Worm (Caenorhabditis elegans): ENCODE measurements around the gene F54D5.17.
"Not testable (repeated sequence)": the region's sequence is repeated elsewhere in the genome, so short reads cannot be mapped to it uniquely, and the experiment has no call there.

The F54D5.17 gene

ce11 chrII:11545952-11546325 is 10.5 kb upstream of the F54D5.17 start:
- TF ChIP-seq tbx-8 (GFP tag; optimal IDR thresholded peaks at IDR 0.05) (no peak), nhr-76 (tag; optimal IDR thresholded peaks at IDR 0.05) (no peak), nhr-237 (tag; optimal IDR thresholded peaks at IDR 0.05) (no peak), hlh-1 (tag; optimal IDR thresholded peaks at IDR 0.05) (no peak), lin-32 (GFP tag; optimal IDR thresholded peaks at IDR 0.05) (no peak), mab-5 (tag; optimal IDR thresholded peaks at IDR 0.05) (no peak), pha-4 (tag; optimal IDR thresholded peaks at IDR 0.05) (no peak), cnd-1 (tag; optimal IDR thresholded peaks at IDR 0.05) (no peak), ceh-83 (GFP tag; optimal IDR thresholded peaks at IDR 0.05) (no peak), bed-3 (GFP tag; optimal IDR thresholded peaks at IDR 0.05) (no peak)

ce11 chrII:11547254-11547687 is 9.2 kb upstream of the F54D5.17 start, which contains the start of gene F54D5.7:
Gene F54D5.7, plus strand, starts transcription at chrII:11547517.
- TF ChIP-seq sptf-1 (tag; optimal IDR thresholded peaks at IDR 0.05): no peak
- no peak for TF ChIP-seq mab-5 (tag; optimal IDR thresholded peaks at IDR 0.05)
- TF ChIP-seq unc-39 (tag; optimal IDR thresholded peaks at IDR 0.05): no peak
- TF ChIP-seq nhr-237 (tag; optimal IDR thresholded peaks at IDR 0.05): no peak
- TF ChIP-seq ces-1 (GFP tag; optimal IDR thresholded peaks at IDR 0.05): peak; percentile 5
- no peak for TF ChIP-seq elt-3 (tag; optimal IDR thresholded peaks at IDR 0.05)
- TF ChIP-seq flh-1 (GFP tag; optimal IDR thresholded peaks at IDR 0.05): peak; percentile 11
- peak; percentile 4 for TF ChIP-seq hlh-1 (tag; optimal IDR thresholded peaks at IDR 0.05)
- no peak for TF ChIP-seq blmp-1 (tag; optimal IDR thresholded peaks at IDR 0.05)
- no peak for TF ChIP-seq ztf-11 (tag; optimal IDR thresholded peaks at IDR 0.05)
- no peak for TF ChIP-seq ham-2 (GFP tag; optimal IDR thresholded peaks at IDR 0.05)
- peak; percentile 8 for TF ChIP-seq elt-1 (tag; optimal IDR thresholded peaks at IDR 0.05; ENCODE audit: borderline replicate concordance, insufficient read depth)
- TF ChIP-seq nhr-12 (tag; optimal IDR thresholded peaks at IDR 0.05): peak; percentile 3
- no peak for TF ChIP-seq ceh-39 (tag; optimal IDR thresholded peaks at IDR 0.05)
- peak; percentile 38 for TF ChIP-seq unc-120 (tag; optimal IDR thresholded peaks at IDR 0.05; ENCODE audit: poor library complexity, severe bottlenecking)
- peak; percentile 51 for TF ChIP-seq ceh-43 (GFP tag; optimal IDR thresholded peaks at IDR 0.05)
- TF ChIP-seq ceh-83 (GFP tag; optimal IDR thresholded peaks at IDR 0.05): no peak
- TF ChIP-seq mep-1 (tag; optimal IDR thresholded peaks at IDR 0.05): no peak
- TF ChIP-seq M03D4.4 (tag; optimal IDR thresholded peaks at IDR 0.05): peak; percentile 9
- TF ChIP-seq tbx-8 (GFP tag; optimal IDR thresholded peaks at IDR 0.05): no peak
- TF ChIP-seq nhr-28 (tag; optimal IDR thresholded peaks at IDR 0.05): no peak

ce11 chrII:11551981-11552380 is 4.5 kb upstream of the F54D5.17 start, which contains the start of gene dhgd-1:
Gene dhgd-1, minus strand, starts transcription at chrII:11552081.
- TF ChIP-seq lin-13, nhr-2, M03D4.4 (tag; optimal IDR thresholded peaks at IDR 0.05): not testable (repeated sequence)

- TF ChIP-seq sptf-1 (tag; optimal IDR thresholded peaks at IDR 0.05) (peak; percentile 57), hlh-1 (tag; optimal IDR thresholded peaks at IDR 0.05) (peak; percentile 96), blmp-1 (tag; optimal IDR thresholded peaks at IDR 0.05) (no peak)
Observed at ce11 chrII:11555634-11556033, 804 bp upstream of the F54D5.17 start, which contains the start of gene F54D5.24. Gene F54D5.24, plus strand, starts transcription at chrII:11555949.

- no peak for TF ChIP-seq unc-39 (tag; optimal IDR thresholded peaks at IDR 0.05)
- TF ChIP-seq ztf-11 (tag; optimal IDR thresholded peaks at IDR 0.05): no peak
- TF ChIP-seq sptf-1 (tag; optimal IDR thresholded peaks at IDR 0.05): peak; percentile 60
Observed at ce11 chrII:11564127-11564526, 7.7 kb downstream of the F54D5.17 start, which contains the start of gene F54D5.15. Gene F54D5.15, minus strand, starts transcription at chrII:11564227.

DNA sequence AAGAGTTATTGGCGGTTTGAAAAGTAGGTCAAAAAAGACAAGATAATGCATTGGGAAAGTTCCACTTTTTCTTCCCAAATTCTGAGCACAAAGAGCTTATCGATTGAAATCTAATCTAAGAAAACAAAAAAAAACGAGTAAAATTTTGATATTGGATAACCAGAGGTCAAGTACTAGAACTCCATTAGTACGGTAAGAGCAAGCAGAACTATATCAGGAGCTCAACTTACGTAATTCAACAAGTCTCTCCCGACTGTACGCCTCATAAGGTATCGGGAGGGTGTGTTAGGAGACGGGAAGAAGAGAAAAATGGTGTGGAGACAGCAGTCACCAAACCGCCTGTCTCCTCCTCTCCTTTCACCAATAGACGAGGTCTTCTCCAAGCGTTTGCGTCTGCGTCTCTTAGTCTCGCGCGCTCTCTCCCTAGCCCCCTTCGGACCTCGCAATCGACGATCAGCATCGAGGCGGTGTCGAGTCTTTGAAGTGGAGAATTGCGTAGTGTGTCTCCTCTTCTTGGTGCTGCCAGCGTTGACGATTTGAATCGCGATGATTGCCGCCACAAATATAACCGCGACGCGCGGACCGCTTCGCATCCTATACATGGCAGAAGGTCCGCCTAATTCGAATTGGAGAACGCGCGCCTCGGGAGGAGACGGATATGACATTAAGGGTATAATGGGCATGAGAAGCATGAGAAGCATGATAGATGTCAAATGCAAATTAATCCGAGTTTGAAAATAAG is 10.7 kb downstream of the F54D5.17 start, which contains the start of gene F54D5.5:
Gene F54D5.5, minus strand, starts transcription at position 51 of the 742 bp plus-strand sequence.
- TF ChIP-seq mep-1 (tag; optimal IDR thresholded peaks at IDR 0.05) (peak; percentile 70), ces-1 (GFP tag; optimal IDR thresholded peaks at IDR 0.05) (peak; percentile 90), pha-4 (tag; optimal IDR thresholded peaks at IDR 0.05) (peak; percentile 16), unc-39 (tag; optimal IDR thresholded peaks at IDR 0.05) (peak; percentile 63), hlh-1 (tag; optimal IDR thresholded peaks at IDR 0.05) (peak; percentile 50), ztf-11 (tag; optimal IDR thresholded peaks at IDR 0.05) (peak; percentile 80), tbx-8 (GFP tag; optimal IDR thresholded peaks at IDR 0.05) (no peak), elt-3 (tag; optimal IDR thresholded peaks at IDR 0.05) (no peak), mab-5 (tag; optimal IDR thresholded peaks at IDR 0.05) (no peak), sptf-1 (tag; optimal IDR thresholded peaks at IDR 0.05) (peak; percentile 88), unc-120 (tag; optimal IDR thresholded peaks at IDR 0.05; ENCODE audit: poor library complexity, severe bottlenecking) (peak; percentile 8), lin-13 (tag; optimal IDR thresholded peaks at IDR 0.05) (peak; percentile 35), ceh-43 (GFP tag; optimal IDR thresholded peaks at IDR 0.05) (no peak), flh-1 (GFP tag; optimal IDR thresholded peaks at IDR 0.05) (no peak), elt-1 (tag; optimal IDR thresholded peaks at IDR 0.05; ENCODE audit: borderline replicate concordance, insufficient read depth) (peak; percentile 42), ceh-39 (tag; optimal IDR thresholded peaks at IDR 0.05) (peak; percentile 27), unc-62 (GFP tag; optimal IDR thresholded peaks at IDR 0.05) (peak; percentile 48), ham-2 (GFP tag; optimal IDR thresholded peaks at IDR 0.05) (peak; percentile 65), lsy-2 (tag; optimal IDR thresholded peaks at IDR 0.05) (peak; percentile 44), mls-2 (tag; optimal IDR thresholded peaks at IDR 0.05) (peak; percentile 94), drap-1 (GFP tag; optimal IDR thresholded peaks at IDR 0.05) (peak; percentile 23), cnd-1 (tag; optimal IDR thresholded peaks at IDR 0.05) (peak; percentile 86), nhr-28 (tag; optimal IDR thresholded peaks at IDR 0.05) (no peak), sem-2 (GFP tag; optimal IDR thresholded peaks at IDR 0.05) (no peak), blmp-1 (tag; optimal IDR thresholded peaks at IDR 0.05) (no peak)
